Worm (Caenorhabditis elegans): ENCODE results near the gene ebp-2.

DNA sequence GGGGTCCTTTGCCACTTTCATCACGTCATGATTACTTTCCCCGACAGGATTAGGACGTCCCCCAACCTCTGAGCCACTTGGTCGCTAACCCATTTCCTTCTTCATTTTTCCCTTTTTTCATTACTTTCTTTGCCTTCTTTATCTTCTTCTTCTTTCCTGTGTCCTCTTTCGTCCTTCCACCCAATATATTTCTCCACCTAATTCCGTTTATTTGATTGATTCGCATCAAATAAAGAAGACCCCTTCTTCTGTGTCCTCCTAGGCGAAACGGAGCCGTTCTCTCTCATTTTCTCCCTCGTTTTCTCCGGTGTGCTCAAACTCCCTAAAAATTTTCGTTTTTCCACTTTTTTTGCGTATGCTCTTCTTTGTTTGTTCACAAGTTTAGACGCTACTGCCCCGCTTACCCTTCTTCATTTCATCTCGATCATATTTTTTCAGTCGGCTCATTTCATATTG, 32.8 kb upstream of the ebp-2 start, which contains the start of gene C05D12.7:
- no peak for TF ChIP-seq ceh-82 (tag; optimal IDR thresholded peaks at IDR 0.05)
- TF ChIP-seq nhr-11 (tag; optimal IDR thresholded peaks at IDR 0.05) = no peak
- no peak for TF ChIP-seq ceh-28 (tag; optimal IDR thresholded peaks at IDR 0.05)
- no peak for TF ChIP-seq nhr-76 (tag; optimal IDR thresholded peaks at IDR 0.05)
- TF ChIP-seq mep-1 (tag; optimal IDR thresholded peaks at IDR 0.05) = no peak
- TF ChIP-seq Y5F2A.4 (GFP tag; optimal IDR thresholded peaks at IDR 0.05) = no peak
- TF ChIP-seq Y48G9A.11 (GFP tag; IDR thresholded peaks at IDR 0.05) = no peak
- TF ChIP-seq ces-1 (GFP tag; optimal IDR thresholded peaks at IDR 0.05) = no peak
- TF ChIP-seq pha-4 (GFP tag; IDR thresholded peaks at IDR 0.05) = no peak
- TF ChIP-seq pha-4 (tag; optimal IDR thresholded peaks at IDR 0.05) = no peak

Data from whole organism, L4 larva.